Fruit fly (Drosophila melanogaster) whole organism, embryonic: ENCODE measurements around the gene Rpp30.

Source experiments
- Aef1 ChIP-seq: fragments of 200-800 bp; sonication (Bioruptor generic); IDR thresholded peaks from 3 replicates; pipeline ENCODE4 v1.3.6; 2022; ENCODE audit warnings: missing biosample characterization, missing genetic modification characterization
- Atf3 ChIP-seq: fragments of 200-800 bp; sonication (Bioruptor generic); optimal IDR thresholded peaks from 3 replicates; lab custom pipeline; 2016; ENCODE audit warnings: missing biosample characterization, missing genetic modification characterization
- CG10654 ChIP-seq: fragments of 200-800 bp; sonication (Bioruptor generic); optimal IDR thresholded peaks from 2 replicates; lab custom pipeline; 2016; ENCODE audit warnings: missing biosample characterization, missing genetic modification characterization
- CG11504 ChIP-seq: fragments of 200-800 bp; sonication (Bioruptor generic); optimal IDR thresholded peaks from 3 replicates; lab custom pipeline; 2019; ENCODE audit warnings: missing biosample characterization, mild to moderate bottlenecking, missing genetic modification characterization, moderate library complexity
- CG13123 ChIP-seq: fragments of 200-800 bp; sonication (Bioruptor generic); optimal IDR thresholded peaks from 2 replicates; lab custom pipeline; 2016; ENCODE audit warnings: missing biosample characterization, missing genetic modification characterization
- CG14667 ChIP-seq: fragments of 200-800 bp; sonication (Bioruptor generic); IDR thresholded peaks from 2 replicates; pipeline ENCODE4 v1.3.6; 2022; ENCODE audit warnings: missing biosample characterization, missing genetic modification characterization
- CG15011 ChIP-seq: fragments of 200-800 bp; sonication (Bioruptor generic); optimal IDR thresholded peaks from 3 replicates; lab custom pipeline; 2018; ENCODE audit warnings: missing biosample characterization, mild to moderate bottlenecking, missing genetic modification characterization
- CG16815 ChIP-seq: fragments of 200-800 bp; sonication (Bioruptor generic); optimal IDR thresholded peaks from 3 replicates; lab custom pipeline; 2017; ENCODE audit warnings: missing biosample characterization, mild to moderate bottlenecking, missing genetic modification characterization
- CG16863 ChIP-seq: fragments of 200-800 bp; sonication (Bioruptor generic); optimal IDR thresholded peaks from 3 replicates; lab custom pipeline; 2016; ENCODE audit warnings: missing biosample characterization, missing genetic modification characterization
- CG17186 ChIP-seq: fragments of 200-800 bp; sonication (Bioruptor generic); optimal IDR thresholded peaks from 3 replicates; lab custom pipeline; 2017; ENCODE audit warnings: missing biosample characterization, missing genetic modification reagents, missing genetic modification characterization
- CG17385 ChIP-seq: fragments of 200-800 bp; sonication (Bioruptor generic); optimal IDR thresholded peaks from 3 replicates; lab custom pipeline; 2018; ENCODE audit warnings: missing biosample characterization, mild to moderate bottlenecking, missing genetic modification characterization
- CG17829 ChIP-seq: fragments of 200-800 bp; optimal IDR thresholded peaks from 2 replicates; lab custom pipeline; 2019; ENCODE audit warnings: missing biosample characterization, mild to moderate bottlenecking, missing genetic modification characterization, moderate library complexity
- CG2120 ChIP-seq: fragments of 200-800 bp; sonication (Bioruptor generic); optimal IDR thresholded peaks from 3 replicates; lab custom pipeline; 2016; ENCODE audit warnings: missing biosample characterization, missing genetic modification characterization
- CG2889 ChIP-seq: fragments of 200-800 bp; sonication (Bioruptor generic); IDR thresholded peaks from 3 replicates; pipeline ENCODE4 v1.3.6; 2022; ENCODE audit warnings: missing biosample characterization, missing genetic modification characterization
- CG30020 ChIP-seq: fragments of 200-800 bp; optimal IDR thresholded peaks from 2 replicates; lab custom pipeline; 2019; ENCODE audit warnings: missing biosample characterization, mild to moderate bottlenecking, missing genetic modification characterization, moderate library complexity
- CG31388 ChIP-seq: fragments of 200-800 bp; sonication (Bioruptor generic); optimal IDR thresholded peaks from 2 replicates; lab custom pipeline; 2016; ENCODE audit warnings: missing biosample characterization, missing genetic modification characterization
- CG4424 ChIP-seq: fragments of 200-800 bp; sonication (Bioruptor generic); optimal IDR thresholded peaks from 3 replicates; lab custom pipeline; 2016; ENCODE audit warnings: missing biosample characterization, missing genetic modification characterization
- CG6813 ChIP-seq: fragments of 200-800 bp; sonication (Bioruptor generic); optimal IDR thresholded peaks from 2 replicates; lab custom pipeline; 2017; ENCODE audit warnings: missing biosample characterization, missing genetic modification characterization, mild to moderate bottlenecking, moderate library complexity, missing genetic modification reagents
- CG6854 ChIP-seq: fragments of 200-800 bp; sonication (Bioruptor generic); optimal IDR thresholded peaks from 3 replicates; lab custom pipeline; 2017; ENCODE audit warnings: missing biosample characterization, mild to moderate bottlenecking, missing genetic modification characterization
- CG8944 ChIP-seq: fragments of 200-800 bp; sonication (Bioruptor generic); optimal IDR thresholded peaks from 3 replicates; lab custom pipeline; 2016; ENCODE audit warnings: missing biosample characterization, missing genetic modification characterization
- CG9932 ChIP-seq: fragments of 200-800 bp; sonication (Bioruptor generic); IDR thresholded peaks from 2 replicates; pipeline ENCODE4 v1.3.6; 2022; ENCODE audit warnings: missing biosample characterization, missing genetic modification characterization
- Camta ChIP-seq: fragments of 200-800 bp; sonication (Bioruptor generic); optimal IDR thresholded peaks from 2 replicates; lab custom pipeline; 2016; ENCODE audit warnings: missing biosample characterization, missing genetic modification characterization
- Dip3 ChIP-seq: fragments of 200-800 bp; sonication (Bioruptor generic); optimal IDR thresholded peaks from 3 replicates; lab custom pipeline; 2016; ENCODE audit warnings: missing biosample characterization, missing genetic modification characterization
- ERR ChIP-seq: fragments of 200-800 bp; sonication (Bioruptor generic); optimal IDR thresholded peaks from 2 replicates; lab custom pipeline; 2016; ENCODE audit warnings: missing biosample characterization, missing genetic modification characterization
- HLH4C ChIP-seq: fragments of 200-800 bp; sonication (Bioruptor generic); IDR thresholded peaks from 3 replicates; pipeline ENCODE4 v1.3.6; 2022; ENCODE audit warnings: missing biosample characterization, missing genetic modification characterization; ENCODE audit not compliant: partially characterized antibody
- HmgD ChIP-seq: fragments of 200-800 bp; sonication (Bioruptor generic); optimal IDR thresholded peaks from 3 replicates; lab custom pipeline; 2016; ENCODE audit warnings: missing biosample characterization, missing genetic modification characterization
- Hr51 ChIP-seq, 2 experiments: fragments of 200-800 bp; sonication (Bioruptor generic); optimal IDR thresholded peaks; 2 replicates in 1 of 2; 3 replicates in 1 of 2; lab custom pipeline; 2016 to 2018; ENCODE audit warnings: missing biosample characterization in 2 of 2, missing genetic modification characterization in 2 of 2, mild to moderate bottlenecking in 1 of 2, moderate library complexity in 1 of 2
- Hr78 ChIP-seq, 2 experiments: fragments of 200-800 bp in 1 of 2; fragments of >200 bp in 1 of 2; sonication (Bioruptor generic) in 1 of 2; optimal IDR thresholded peaks; 2 replicates each; lab custom pipeline; 2017 to 2019; ENCODE audit warnings: missing biosample characterization in 2 of 2, missing genetic modification characterization in 2 of 2, mild to moderate bottlenecking in 1 of 2, moderate library complexity in 1 of 2
- MBD-R2 ChIP-seq: fragments of 200-800 bp; sonication (Bioruptor generic); IDR thresholded peaks from 2 replicates; pipeline ENCODE4 v1.3.6; 2022; ENCODE audit warnings: missing biosample characterization, missing genetic modification characterization
- Myb ChIP-seq: fragments of 200-800 bp; sonication (Bioruptor generic); optimal IDR thresholded peaks from 2 replicates; lab custom pipeline; 2016; ENCODE audit warnings: missing biosample characterization, missing genetic modification characterization
- NFAT ChIP-seq: fragments of 200-800 bp; sonication (Bioruptor generic); IDR thresholded peaks from 2 replicates; pipeline ENCODE4 v1.3.6; 2022; ENCODE audit warnings: missing biosample characterization, missing genetic modification characterization
- Nf-YB ChIP-seq: fragments of 200-800 bp; sonication (Bioruptor generic); optimal IDR thresholded peaks from 3 replicates; lab custom pipeline; 2019; ENCODE audit warnings: missing biosample characterization, mild to moderate bottlenecking, missing genetic modification characterization, moderate library complexity
- Opbp ChIP-seq: fragments of 200-800 bp; sonication (Bioruptor generic); IDR thresholded peaks from 3 replicates; pipeline ENCODE4 v1.3.6; 2022; ENCODE audit warnings: missing biosample characterization, missing genetic modification characterization; ENCODE audit not compliant: partially characterized antibody
- TFAM ChIP-seq: fragments of 200-800 bp; sonication (Bioruptor generic); optimal IDR thresholded peaks from 2 replicates; lab custom pipeline; 2017; ENCODE audit warnings: missing biosample characterization, missing genetic modification characterization, inconsistent platforms
- bsh ChIP-seq, 2 experiments: fragments of 200-800 bp; sonication (Bioruptor generic); optimal IDR thresholded peaks; 2 replicates each; lab custom pipeline; 2017 to 2018; ENCODE audit warnings: mild to moderate bottlenecking in 2 of 2, missing biosample characterization in 2 of 2, missing genetic modification characterization in 2 of 2, moderate library complexity in 1 of 2
- caup ChIP-seq: fragments of 200-800 bp; sonication (Bioruptor generic); optimal IDR thresholded peaks from 3 replicates; lab custom pipeline; 2017; ENCODE audit warnings: missing biosample characterization, mild to moderate bottlenecking, missing genetic modification characterization, moderate library complexity; ENCODE audit not compliant: severe bottlenecking
- ewg ChIP-seq: fragments of 200-800 bp; sonication (Bioruptor generic); optimal IDR thresholded peaks from 3 replicates; lab custom pipeline; 2017; ENCODE audit warnings: mild to moderate bottlenecking, missing biosample characterization, missing genetic modification reagents, missing genetic modification characterization
- fu2 ChIP-seq: fragments of 200-800 bp; sonication (Bioruptor generic); optimal IDR thresholded peaks from 2 replicates; lab custom pipeline; 2016; ENCODE audit warnings: missing biosample characterization, missing genetic modification characterization
- grau ChIP-seq: fragments of 200-800 bp; optimal IDR thresholded peaks from 3 replicates; lab custom pipeline; 2019; ENCODE audit warnings: missing biosample characterization, mild to moderate bottlenecking, missing genetic modification characterization, moderate library complexity
- grn ChIP-seq: fragments of 200-800 bp; sonication (Bioruptor generic); optimal IDR thresholded peaks from 3 replicates; lab custom pipeline; 2017; ENCODE audit warnings: missing biosample characterization, missing genetic modification characterization
- insv ChIP-seq, 2 experiments: fragments of 200-800 bp; sonication (Bioruptor generic); optimal IDR thresholded peaks; 3 replicates each; lab custom pipeline; 2016 to 2018; ENCODE audit warnings: missing biosample characterization in 2 of 2, missing genetic modification characterization in 2 of 2
- lilli ChIP-seq: fragments of 200-800 bp; sonication (Bioruptor generic); optimal IDR thresholded peaks from 3 replicates; lab custom pipeline; 2016; ENCODE audit warnings: missing biosample characterization, missing genetic modification characterization
- luna ChIP-seq: fragments of 200-800 bp; sonication (Bioruptor generic); optimal IDR thresholded peaks from 2 replicates; lab custom pipeline; 2016; ENCODE audit warnings: missing biosample characterization, missing genetic modification characterization
- pita ChIP-seq: fragments of 200-800 bp; sonication (Bioruptor generic); optimal IDR thresholded peaks from 2 replicates; lab custom pipeline; 2017; ENCODE audit warnings: missing biosample characterization, mild to moderate bottlenecking, missing genetic modification characterization
- rib ChIP-seq: fragments of 200-800 bp; sonication (Bioruptor generic); IDR thresholded peaks from 2 replicates; pipeline ENCODE4 v1.3.6; 2022; ENCODE audit warnings: missing biosample characterization, missing genetic modification characterization
- sc ChIP-seq, 3 experiments: fragments of >200 bp in 2 of 3; fragments of 200-800 bp in 1 of 3; sonication (Bioruptor generic) in 1 of 3; optimal IDR thresholded peaks; 2 replicates in 2 of 3; 3 replicates in 1 of 3; lab custom pipeline; 2017; ENCODE audit warnings: mild to moderate bottlenecking in 1 of 3, missing biosample characterization in 1 of 3, missing genetic modification characterization in 1 of 3, missing genetic modification reagents in 1 of 3
- slp2 ChIP-seq: fragments of 200-800 bp; sonication (Bioruptor generic); optimal IDR thresholded peaks from 2 replicates; lab custom pipeline; 2016; ENCODE audit warnings: missing biosample characterization, missing genetic modification characterization
- sug ChIP-seq: fragments of 200-800 bp; optimal IDR thresholded peaks from 2 replicates; lab custom pipeline; 2019; ENCODE audit warnings: missing biosample characterization, mild to moderate bottlenecking, missing genetic modification characterization, moderate library complexity
- yki ChIP-seq: fragments of >200 bp; optimal IDR thresholded peaks from 3 replicates; lab custom pipeline; 2018
- zfh2 ChIP-seq: fragments of 200-800 bp; sonication (Bioruptor generic); optimal IDR thresholded peaks from 2 replicates; lab custom pipeline; 2016; ENCODE audit warnings: missing biosample characterization, missing genetic modification characterization

Gene Rpp30

dm6 chr2L:277122-277671 is 25.0 kb upstream of the Rpp30 start, which contains the start of gene smo (continued):
- TF ChIP-seq CG6854 (GFP tag; lab: Kevin White, UChicago) (no peak), caup (GFP tag; lab: Kevin White, UChicago) (peak; percentile 13), luna (GFP tag; lab: Kevin White, UChicago) (peak; percentile 16), sug (tag; lab: Kevin White, UChicago) (peak; percentile 35), CG15011 (GFP tag; lab: Kevin White, UChicago) (no peak), CG16863 (GFP tag; lab: Kevin White, UChicago) (peak; percentile 96), bsh (GFP tag; optimal IDR thresholded peaks at IDR 0.05; lab: Kevin White, UChicago) (peak in 1 of 2 experiments; percentile 3), NFAT (GFP tag; lab: Robert Waterston, UW) (peak; percentile 32; the same call in 1 of the 2 replicates), sc (optimal IDR thresholded peaks at IDR 0.05; lab: Kevin White, UChicago) (no peak), sc (GFP tag; optimal IDR thresholded peaks at IDR 0.05; lab: Kevin White, UChicago) (no peak), CG4424 (GFP tag; lab: Kevin White, UChicago) (peak; percentile 5), CG10654 (GFP tag; lab: Kevin White, UChicago) (peak; percentile 56), CG31388 (GFP tag; lab: Kevin White, UChicago) (no peak), fu2 (no peak), CG16815 (GFP tag; lab: Kevin White, UChicago) (no peak), CG6813 (GFP tag; lab: Kevin White, UChicago) (no peak), pita (GFP tag; lab: Kevin White, UChicago) (no peak), CG17829 (peak; percentile 51), Nf-YB (no peak), Atf3 (GFP tag; lab: Kevin White, UChicago) (peak; percentile 15), Aef1 (GFP tag; lab: Robert Waterston, UW) (no peak), slp2 (peak; percentile 56), CG17385 (GFP tag; lab: Kevin White, UChicago) (no peak), CG2120 (peak; percentile 62), grau (tag; lab: Kevin White, UChicago) (peak; percentile 28), ewg (GFP tag; lab: Kevin White, UChicago) (peak; percentile 37), CG8944 (GFP tag; lab: Kevin White, UChicago) (peak; percentile 54), ERR (GFP tag; lab: Kevin White, UChicago) (peak; percentile 5), Opbp (peak; percentile 81), HmgD (GFP tag; lab: Kevin White, UChicago) (peak; percentile 57), yki (lab: Kevin White, UChicago) (no peak), insv (GFP tag; optimal IDR thresholded peaks at IDR 0.05; lab: Kevin White, UChicago) (peak in 1 of 2 experiments; percentile 12), grn (peak; percentile 34), lilli (GFP tag; lab: Kevin White, UChicago) (peak; percentile 60), CG17186 (GFP tag; lab: Kevin White, UChicago) (peak; percentile 96), CG14667 (no peak), Hr78 (GFP tag; optimal IDR thresholded peaks at IDR 0.05; lab: Kevin White, UChicago) (no peak), HLH4C (GFP tag; lab: Robert Waterston, UW) (peak; percentile 86), CG30020 (tag; lab: Kevin White, UChicago) (peak; percentile 52), TFAM (GFP tag; lab: Kevin White, UChicago) (no peak), zfh2 (GFP tag; lab: Kevin White, UChicago) (peak; percentile 34), CG11504 (peak; percentile 99), CG2889 (no peak), Hr51 (GFP tag; optimal IDR thresholded peaks at IDR 0.05; lab: Kevin White, UChicago) (peak in 1 of 2 experiments; percentile 68), Myb (GFP tag; lab: Kevin White, UChicago) (peak; percentile 70), CG9932 (peak; percentile 57), CG13123 (GFP tag; lab: Kevin White, UChicago) (no peak), Camta (GFP tag; lab: Kevin White, UChicago) (peak; percentile 22), MBD-R2 (GFP tag; lab: Robert Waterston, UW) (peak; percentile 79), rib (GFP tag; lab: Robert Waterston, UW) (no peak), Dip3 (GFP tag; lab: Kevin White, UChicago) (peak; percentile 36)
